Fruit fly (Drosophila melanogaster): ENCODE data around the gene mnd.

mnd gene

dm6 chr3L:14952858-14953669, 31.8 kb upstream of the mnd start:
- no peak for TF ChIP-seq CG11902 (GFP tag; optimal IDR thresholded peaks at IDR 0.05)
- no peak for TF ChIP-seq fd85E (GFP tag; optimal IDR thresholded peaks at IDR 0.05)
- no peak for TF ChIP-seq salr (GFP tag; optimal IDR thresholded peaks at IDR 0.05)
- no peak for TF ChIP-seq Eip93F (GFP tag; optimal IDR thresholded peaks at IDR 0.05)

- TF ChIP-seq Sox102F (GFP tag; optimal IDR thresholded peaks at IDR 0.05) (no peak), fkh (GFP tag; optimal IDR thresholded peaks at IDR 0.05) (peak; percentile 93), CG16779 (tag; optimal IDR thresholded peaks at IDR 0.05) (no peak)
Observed at dm6 chr3L:14956288-14957032, 28.4 kb upstream of the mnd start.

- TF ChIP-seq Smox (GFP tag; optimal IDR thresholded peaks at IDR 0.05): no peak
- no peak for TF ChIP-seq achi (GFP tag; optimal IDR thresholded peaks at IDR 0.05)
- TF ChIP-seq CG8319 (GFP tag; optimal IDR thresholded peaks at IDR 0.05): no peak
- TF ChIP-seq Sox15 (GFP tag; optimal IDR thresholded peaks at IDR 0.05): no peak
- TF ChIP-seq CG6163 (GFP tag; IDR thresholded peaks at IDR 0.05): no peak
- no peak for TF ChIP-seq CG10669 (GFP tag; optimal IDR thresholded peaks at IDR 0.05)
- TF ChIP-seq cyc (GFP tag; optimal IDR thresholded peaks at IDR 0.05): no peak
- TF ChIP-seq eg (GFP tag; IDR thresholded peaks at IDR 0.05): no peak
- TF ChIP-seq Sox14 (GFP tag; optimal IDR thresholded peaks at IDR 0.05): no peak
- TF ChIP-seq Hr4 (GFP tag; optimal IDR thresholded peaks at IDR 0.05): no peak
- no peak for TF ChIP-seq CG7368 (GFP tag; optimal IDR thresholded peaks at IDR 0.05)
- TF ChIP-seq Eip93F (GFP tag; optimal IDR thresholded peaks at IDR 0.05): no peak
- TF ChIP-seq CG6808 (GFP tag; optimal IDR thresholded peaks at IDR 0.05): no peak
- TF ChIP-seq CG10631 (GFP tag; optimal IDR thresholded peaks at IDR 0.05): no peak
- TF ChIP-seq Hr38 (GFP tag; optimal IDR thresholded peaks at IDR 0.05): no peak
Observed at dm6 chr3L:14957033-14957328, 27.9 kb upstream of the mnd start.

- TF ChIP-seq dsx (GFP tag; optimal IDR thresholded peaks at IDR 0.05; ENCODE audit: poor library complexity, severe bottlenecking): no peak
- TF ChIP-seq CG16779 (tag; optimal IDR thresholded peaks at IDR 0.05): no peak
- TF ChIP-seq Eip78C (GFP tag): no peak
- TF ChIP-seq fd85E (GFP tag; optimal IDR thresholded peaks at IDR 0.05): no peak
- TF ChIP-seq Blimp-1 (GFP tag; optimal IDR thresholded peaks at IDR 0.05): no peak
- no peak for TF ChIP-seq CG1621 (tag; optimal IDR thresholded peaks at IDR 0.05)
- no peak for TF ChIP-seq Met (GFP tag; optimal IDR thresholded peaks at IDR 0.05)
- no peak for TF ChIP-seq pdm3 (GFP tag; optimal IDR thresholded peaks at IDR 0.05)
Observed at dm6 chr3L:14958613-14959327, 26.1 kb upstream of the mnd start.

dm6 chr3L:14960549-14960948, 24.4 kb upstream of the mnd start:
- TF ChIP-seq CG32006 (GFP tag; optimal IDR thresholded peaks at IDR 0.05) (no peak), Sox15 (GFP tag; optimal IDR thresholded peaks at IDR 0.05) (no peak), CG34406 (GFP tag; optimal IDR thresholded peaks at IDR 0.05) (no peak), CG11762 (GFP tag; optimal IDR thresholded peaks at IDR 0.05; ENCODE audit: insufficient read depth) (no peak), Eip75B (GFP tag; optimal IDR thresholded peaks at IDR 0.05) (no peak), CG6792 (GFP tag; optimal IDR thresholded peaks at IDR 0.05) (no peak)

Data from whole organism, prepupa.